Fruit fly (Drosophila melanogaster): ENCODE measurements around the gene CG15386.

Gene CG15386

DNA sequence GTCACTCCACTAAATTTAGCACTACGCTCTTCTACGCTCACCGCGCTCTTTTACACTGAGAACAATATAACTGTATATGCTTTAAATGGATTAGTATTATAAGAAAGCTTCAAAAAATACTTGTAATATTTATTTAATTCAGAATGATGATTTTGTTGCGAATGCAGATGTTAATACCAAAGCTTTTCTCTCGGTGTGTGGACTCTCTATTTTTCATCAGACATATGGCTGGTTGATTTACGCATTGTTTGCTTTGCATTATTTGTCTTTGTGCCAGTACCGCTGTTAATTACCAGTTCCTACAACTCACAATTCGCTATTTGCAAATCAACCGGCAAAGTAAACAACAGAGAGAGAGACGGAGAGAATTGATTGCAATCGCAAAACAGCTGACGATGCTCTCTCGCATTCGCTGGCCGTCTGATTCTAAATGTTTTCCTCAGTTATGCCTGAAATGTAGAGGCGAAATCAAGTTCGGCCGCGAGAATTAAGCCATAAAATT is 4.7 kb upstream of the CG15386 start (continued):
- peak; percentile 93 for TF ChIP-seq sim (GFP tag; IDR thresholded peaks at IDR 0.05)
- TF ChIP-seq CG8359 (GFP tag; optimal IDR thresholded peaks at IDR 0.05; ENCODE audit: borderline replicate concordance): peak; percentile 75
- peak; percentile 95 for TF ChIP-seq CG12236 (GFP tag; optimal IDR thresholded peaks at IDR 0.05)
- peak; percentile 96 for TF ChIP-seq MBD-R2 (GFP tag; IDR thresholded peaks at IDR 0.05)
- TF ChIP-seq CG8388 (GFP tag; optimal IDR thresholded peaks at IDR 0.05): peak; percentile 92
- TF ChIP-seq dati (GFP tag; IDR thresholded peaks at IDR 0.05): peak; percentile 92
- peak; percentile 91 for TF ChIP-seq CG1792 (GFP tag; optimal IDR thresholded peaks at IDR 0.05)
- no peak for TF ChIP-seq fru (optimal IDR thresholded peaks at IDR 0.05)
- peak; percentile 96 for TF ChIP-seq Fer1 (GFP tag; optimal IDR thresholded peaks at IDR 0.05)
- TF ChIP-seq Aef1 (GFP tag; IDR thresholded peaks at IDR 0.05): peak; percentile 97
- TF ChIP-seq Scr (GFP tag; IDR thresholded peaks at IDR 0.05; ENCODE audit: partially characterized antibody): no peak
- peak; percentile 81 for TF ChIP-seq HmgD (GFP tag; optimal IDR thresholded peaks at IDR 0.05)
- peak; percentile 95 for TF ChIP-seq gcm (GFP tag; optimal IDR thresholded peaks at IDR 0.05)
- TF ChIP-seq Opbp (GFP tag; IDR thresholded peaks at IDR 0.05; ENCODE audit: partially characterized antibody): no peak
- peak; percentile 95 for TF ChIP-seq grau (tag; optimal IDR thresholded peaks at IDR 0.05)
- TF ChIP-seq Spps (tag; optimal IDR thresholded peaks at IDR 0.05): peak; percentile 85
- TF ChIP-seq CG14441 (GFP tag; IDR thresholded peaks at IDR 0.05): peak; percentile 98
- TF ChIP-seq CG32532 (GFP tag; IDR thresholded peaks at IDR 0.05): peak; percentile 99
- no peak for TF ChIP-seq cg (GFP tag; optimal IDR thresholded peaks at IDR 0.05)
- no peak for TF ChIP-seq yki (optimal IDR thresholded peaks at IDR 0.05)
- peak; percentile 93 for TF ChIP-seq CG6765 (GFP tag; optimal IDR thresholded peaks at IDR 0.05)
- TF ChIP-seq sob (GFP tag; IDR thresholded peaks at IDR 0.05): peak; percentile 99
- TF ChIP-seq D19B (GFP tag; optimal IDR thresholded peaks at IDR 0.05): peak; percentile 86
- peak; percentile 93 for TF ChIP-seq ab (GFP tag; optimal IDR thresholded peaks at IDR 0.05)
- peak; percentile 48 for TF ChIP-seq Dref (GFP tag; IDR thresholded peaks at IDR 0.05)
- peak; percentile 95 for TF ChIP-seq Xbp1 (GFP tag; optimal IDR thresholded peaks at IDR 0.05)
- peak; percentile 93 for TF ChIP-seq bab2 (GFP tag; optimal IDR thresholded peaks at IDR 0.05)
- TF ChIP-seq Hsf (GFP tag; optimal IDR thresholded peaks at IDR 0.05): peak; percentile 99
- TF ChIP-seq unc-4 (GFP tag; IDR thresholded peaks at IDR 0.05; ENCODE audit: partially characterized antibody): no peak
- peak; percentile 95 for TF ChIP-seq CG32772 (GFP tag; IDR thresholded peaks at IDR 0.05)
- TF ChIP-seq PHDP (tag; optimal IDR thresholded peaks at IDR 0.05): peak; percentile 98
- peak; percentile 98 for TF ChIP-seq CG12659 (GFP tag; optimal IDR thresholded peaks at IDR 0.05)
- TF ChIP-seq exex (tag; optimal IDR thresholded peaks at IDR 0.05): peak; percentile 81
- peak; percentile 91; the same call in 3 of the 4 replicates for TF ChIP-seq chinmo (GFP tag; IDR thresholded peaks at IDR 0.05; ENCODE audit: partially characterized antibody)
- TF ChIP-seq Hmx (GFP tag; optimal IDR thresholded peaks at IDR 0.05): peak; percentile 78
- TF ChIP-seq vfl (GFP tag; optimal IDR thresholded peaks at IDR 0.05): peak; percentile 96
- peak; percentile 96 for TF ChIP-seq CG2199 (GFP tag; IDR thresholded peaks at IDR 0.05)
- TF ChIP-seq sens-2 (GFP tag; IDR thresholded peaks at IDR 0.05): peak; percentile 96
- TF ChIP-seq CG7357 (GFP tag; IDR thresholded peaks at IDR 0.05): peak; percentile 87
- peak; percentile 97 for TF ChIP-seq Chrac-16 (GFP tag; optimal IDR thresholded peaks at IDR 0.05)
- peak; percentile 90 for TF ChIP-seq slp2 (GFP tag; optimal IDR thresholded peaks at IDR 0.05)
- TF ChIP-seq salm (tag; optimal IDR thresholded peaks at IDR 0.05): peak; percentile 93
- TF ChIP-seq hkb (optimal IDR thresholded peaks at IDR 0.05): no peak
- TF ChIP-seq hkb (GFP tag; IDR thresholded peaks at IDR 0.05): peak; percentile 98
- TF ChIP-seq CG8089 (GFP tag; optimal IDR thresholded peaks at IDR 0.05): peak; percentile 91
- peak; percentile 98 for TF ChIP-seq ttk (GFP tag; IDR thresholded peaks at IDR 0.05)
- peak; percentile 81 for TF ChIP-seq Lim3 (GFP tag; IDR thresholded peaks at IDR 0.05)
- TF ChIP-seq CG1647 (GFP tag; optimal IDR thresholded peaks at IDR 0.05): peak; percentile 93
- TF ChIP-seq CG7839 (tag; optimal IDR thresholded peaks at IDR 0.05): peak; percentile 98
- peak; percentile 85 for TF ChIP-seq Ets97D (GFP tag; optimal IDR thresholded peaks at IDR 0.05)
- peak; percentile 90 for TF ChIP-seq her (GFP tag; optimal IDR thresholded peaks at IDR 0.05)
- peak; percentile 95 for TF ChIP-seq CG10959 (GFP tag; IDR thresholded peaks at IDR 0.05)

Data from whole organism, embryonic.